Worm (Caenorhabditis elegans): ENCODE results near the gene C56A3.5.

ce11 chrV:13511618-13512017 lies 40.1 kb upstream of the C56A3.5 start, which contains the start of gene avr-15:
- no peak for TF ChIP-seq zag-1 (tag; optimal IDR thresholded peaks at IDR 0.05)
- no peak for TF ChIP-seq sox-4 (tag; optimal IDR thresholded peaks at IDR 0.05)
- no peak for TF ChIP-seq egl-27 (tag; optimal IDR thresholded peaks at IDR 0.05)
- no peak for TF ChIP-seq jun-1 (tag; optimal IDR thresholded peaks at IDR 0.05)
- TF ChIP-seq ces-1 (GFP tag; optimal IDR thresholded peaks at IDR 0.05), result no peak
- no peak for TF ChIP-seq pax-3 (tag; optimal IDR thresholded peaks at IDR 0.05)
- no peak for TF ChIP-seq blmp-1 (tag; optimal IDR thresholded peaks at IDR 0.05)
- TF ChIP-seq mep-1 (tag; optimal IDR thresholded peaks at IDR 0.05), result no peak
